Worm (Caenorhabditis elegans) whole organism, L4 larva: ENCODE results near the gene ttr-27.

Experiments used
- R02D3.7 ChIP-seq: fragments of 150-350 bp; sonication (generic microtip); optimal IDR thresholded peaks from 3 replicates; lab custom pipeline; 2014; ENCODE audit warnings: missing biosample characterization, missing genetic modification characterization
- Y5F2A.4 ChIP-seq: fragments of 200-800 bp; sonication (Bioruptor generic); optimal IDR thresholded peaks from 2 replicates; lab custom pipeline; 2018; ENCODE audit warnings: mild to moderate bottlenecking, missing genetic modification characterization, missing compliant biosample characterization
- aha-1 ChIP-seq: fragments of 150-350 bp; peaks from one replicate; lab custom pipeline; 2014; ENCODE audit warnings: missing biosample characterization, missing genetic modification characterization
- ceh-32 ChIP-seq: sonication (generic microtip); optimal IDR thresholded peaks from 2 replicates; lab custom pipeline; 2016; ENCODE audit warnings: mild to moderate bottlenecking, missing genetic modification characterization, missing compliant biosample characterization; ENCODE audit not compliant: poor library complexity
- lin-15B ChIP-seq: fragments of 150-350 bp; sonication (generic microtip); optimal IDR thresholded peaks from 3 replicates; lab custom pipeline; 2014; ENCODE audit warnings: missing biosample characterization, missing genetic modification characterization
- mxl-3 ChIP-seq: fragments of 200-800 bp; sonication (Bioruptor generic); optimal IDR thresholded peaks from 2 replicates; lab custom pipeline; 2018; ENCODE audit warnings: mild to moderate bottlenecking, missing genetic modification characterization, missing compliant biosample characterization
- nhr-11 ChIP-seq: fragments of 150-350 bp; optimal IDR thresholded peaks from 2 replicates; lab custom pipeline; 2014; ENCODE audit warnings: missing biosample characterization, missing genetic modification characterization
- unc-39 ChIP-seq: sonication (generic microtip); optimal IDR thresholded peaks from 2 replicates; lab custom pipeline; 2017; ENCODE audit warnings: missing biosample characterization, missing genetic modification characterization
- zag-1 ChIP-seq: fragments of 150-350 bp; optimal IDR thresholded peaks from 2 replicates; lab custom pipeline; 2014; ENCODE audit warnings: missing biosample characterization, missing genetic modification characterization

ttr-27 gene

DNA sequence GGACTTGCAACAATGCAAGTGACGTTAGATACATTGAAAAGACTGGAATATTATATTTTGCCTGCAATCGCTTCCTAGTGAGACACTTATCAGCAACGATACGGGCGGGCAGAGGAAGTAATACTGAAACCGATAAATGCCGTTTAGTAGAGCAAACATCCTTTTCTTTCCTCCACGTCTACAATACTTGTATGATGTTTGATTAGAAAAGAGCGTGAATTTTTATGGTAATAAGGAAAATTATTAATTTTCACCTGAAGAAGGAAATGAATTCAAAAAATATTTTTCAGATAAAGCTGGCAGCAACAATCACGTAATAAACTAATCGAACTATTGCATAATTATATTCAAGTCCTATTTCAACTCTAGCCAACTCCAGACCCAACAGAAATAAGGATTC is 49.1 kb downstream of the ttr-27 start, which contains the start of gene C44H9.7:
C44H9.7 (minus strand) TSS at position 101 of the 400 bp plus-strand sequence.
- no peak for TF ChIP-seq zag-1 (tag; lab: Kevin White, UChicago)
- no peak for TF ChIP-seq ceh-32 (tag; lab: Kevin White, UChicago)
- TF ChIP-seq mxl-3 (GFP tag; lab: Kevin White, UChicago): no peak
- no peak for TF ChIP-seq R02D3.7 (tag; lab: Kevin White, UChicago)
- TF ChIP-seq nhr-11: no peak
- TF ChIP-seq Y5F2A.4 (GFP tag; lab: Kevin White, UChicago): no peak
- no peak for TF ChIP-seq lin-15B (tag; lab: Kevin White, UChicago)
- TF ChIP-seq aha-1 (tag; lab: Kevin White, UChicago): no peak
- no peak for TF ChIP-seq unc-39 (tag; lab: Kevin White, UChicago)
